Fruit fly (Drosophila melanogaster) Kc167 (cell line): ENCODE data around the gene Mst57Db.

ENCODE experiments used
- Myc ChIP-seq: fragments of >200 bp; optimal IDR thresholded peaks from 2 replicates; lab custom pipeline; 2017; ENCODE audit warnings: missing external identifiers
- Sin3A ChIP-seq: fragments of >200 bp; optimal IDR thresholded peaks from 2 replicates; lab custom pipeline; 2018; ENCODE audit warnings: missing external identifiers
- h ChIP-seq: fragments of >200 bp; optimal IDR thresholded peaks from 3 replicates; lab custom pipeline; 2018; ENCODE audit warnings: missing external identifiers
- insv ChIP-seq: fragments of >200 bp; optimal IDR thresholded peaks from 3 replicates; lab custom pipeline; 2018; ENCODE audit warnings: missing external identifiers
- psq ChIP-seq: fragments of >200 bp; optimal IDR thresholded peaks from 2 replicates; lab custom pipeline; 2017; ENCODE audit warnings: missing external identifiers
- ttk ChIP-seq: sonication (Bioruptor generic); optimal IDR thresholded peaks from 2 replicates; lab custom pipeline; 2017; ENCODE audit warnings: missing external identifiers

- TF ChIP-seq psq = no peak
- no peak for TF ChIP-seq Myc (lab: Kevin White, UChicago)
- no peak for TF ChIP-seq insv (lab: Kevin White, UChicago)
- no peak for TF ChIP-seq ttk
- TF ChIP-seq h (lab: Kevin White, UChicago) = no peak
- no peak for TF ChIP-seq Sin3A (lab: Kevin White, UChicago)
These were observed 45.9 kb upstream of the Mst57Db start for dm6 chr3R:25876639-25877038.
